Worm (Caenorhabditis elegans): ENCODE data around the gene C37C3.11.

DNA sequence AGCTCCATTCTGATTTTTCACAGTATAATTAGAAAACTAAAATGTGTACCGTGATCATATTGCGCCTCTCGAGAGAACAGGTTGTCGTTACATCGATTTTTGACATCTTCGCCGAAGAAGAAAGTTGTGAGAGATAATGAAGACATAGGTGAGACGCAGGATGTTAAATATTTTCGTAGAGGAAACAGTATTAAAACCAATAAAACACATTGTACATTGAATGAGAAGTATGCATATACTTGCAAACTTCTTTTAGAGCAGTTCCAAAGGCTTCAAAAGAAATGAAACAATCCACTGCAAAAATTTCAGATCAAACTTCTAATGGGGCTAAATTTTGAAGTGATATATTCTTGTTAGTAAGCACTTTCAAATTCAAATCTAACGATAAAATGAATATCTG is 6.1 kb upstream of the C37C3.11 start, which contains the start of gene nipi-4:
- TF ChIP-seq ref-1 (GFP tag; conservative IDR thresholded peaks at IDR 0.05) (no peak), T22C8.4 (GFP tag; IDR thresholded peaks at IDR 0.05) (no peak), klf-2 (GFP tag; conservative IDR thresholded peaks at IDR 0.05) (no peak), ztf-29 (GFP tag; IDR thresholded peaks at IDR 0.05) (no peak), tab-1 (GFP tag; IDR thresholded peaks at IDR 0.05) (no peak)

All from whole organism, midembryonic.